Worm (Caenorhabditis elegans) whole organism, mixed stage, embryonic: ENCODE measurements around the gene saps-1.

Source experiments
- M03D4.4 ChIP-seq: sonication (generic microtip); optimal IDR thresholded peaks from 2 replicates; lab custom pipeline; 2017; ENCODE audit warnings: mild to moderate bottlenecking, missing genetic modification characterization, missing compliant biosample characterization
- bed-3 ChIP-seq: fragments of 200-800 bp; sonication (Bioruptor generic); optimal IDR thresholded peaks from 3 replicates; lab custom pipeline; 2018; ENCODE audit warnings: mild to moderate bottlenecking, missing genetic modification characterization, moderate library complexity, missing compliant biosample characterization
- blmp-1 ChIP-seq: fragments of 150-350 bp; optimal IDR thresholded peaks from 2 replicates; lab custom pipeline; 2014; ENCODE audit warnings: missing biosample characterization, missing genetic modification characterization
- ceh-39 ChIP-seq: fragments of 150-350 bp; optimal IDR thresholded peaks from 2 replicates; lab custom pipeline; 2014; ENCODE audit warnings: missing biosample characterization, missing genetic modification characterization
- ceh-43 ChIP-seq: fragments of 200-800 bp; sonication (Bioruptor generic); optimal IDR thresholded peaks from 2 replicates; lab custom pipeline; 2018; ENCODE audit warnings: mild to moderate bottlenecking, missing genetic modification characterization, moderate library complexity, missing compliant biosample characterization
- ceh-83 ChIP-seq: fragments of 200-800 bp; sonication (Bioruptor generic); optimal IDR thresholded peaks from 2 replicates; lab custom pipeline; 2018; ENCODE audit warnings: mild to moderate bottlenecking, missing genetic modification characterization, missing compliant biosample characterization
- ces-1 ChIP-seq: fragments of 150-350 bp; optimal IDR thresholded peaks from 2 replicates; lab custom pipeline; 2014; ENCODE audit warnings: missing biosample characterization, missing genetic modification reagents, missing genetic modification characterization
- drap-1 ChIP-seq: fragments of 200-800 bp; sonication (Bioruptor generic); optimal IDR thresholded peaks from 3 replicates; lab custom pipeline; 2018; ENCODE audit warnings: mild to moderate bottlenecking, missing genetic modification characterization, missing compliant biosample characterization
- elt-1 ChIP-seq: sonication (generic microtip); optimal IDR thresholded peaks from 2 replicates; lab custom pipeline; 2017; ENCODE audit warnings: missing genetic modification characterization, mild to moderate bottlenecking, missing compliant biosample characterization, antibody characterized with exemption, moderate library complexity, borderline replicate concordance; ENCODE audit not compliant: insufficient read depth
- flh-1 ChIP-seq: fragments of 200-800 bp; sonication (Bioruptor generic); optimal IDR thresholded peaks from 2 replicates; lab custom pipeline; 2018; ENCODE audit warnings: mild to moderate bottlenecking, missing genetic modification characterization, moderate library complexity, missing compliant biosample characterization
- ham-2 ChIP-seq: fragments of 200-800 bp; sonication (Bioruptor generic); optimal IDR thresholded peaks from 2 replicates; lab custom pipeline; 2018; ENCODE audit warnings: mild to moderate bottlenecking, missing genetic modification characterization, missing compliant biosample characterization
- hlh-1 ChIP-seq: fragments of 150-350 bp; optimal IDR thresholded peaks from 2 replicates; lab custom pipeline; 2014; ENCODE audit warnings: missing biosample characterization, missing genetic modification reagents, missing genetic modification characterization
- lin-13 ChIP-seq: fragments of 150-350 bp; optimal IDR thresholded peaks from 2 replicates; lab custom pipeline; 2014; ENCODE audit warnings: missing biosample characterization, missing genetic modification characterization
- lsy-2 ChIP-seq: fragments of 150-350 bp; optimal IDR thresholded peaks from 2 replicates; lab custom pipeline; 2014; ENCODE audit warnings: missing biosample characterization, missing genetic modification characterization
- mab-5 ChIP-seq: fragments of 150-350 bp; optimal IDR thresholded peaks from 2 replicates; lab custom pipeline; 2014; ENCODE audit warnings: missing biosample characterization, missing genetic modification characterization
- mep-1 ChIP-seq: fragments of 150-350 bp; optimal IDR thresholded peaks from 2 replicates; lab custom pipeline; 2017; ENCODE audit warnings: missing biosample characterization, missing genetic modification reagents, missing genetic modification characterization, inconsistent platforms
- mls-2 ChIP-seq: sonication (generic microtip); optimal IDR thresholded peaks from 2 replicates; lab custom pipeline; 2016; ENCODE audit warnings: mild to moderate bottlenecking, missing genetic modification characterization, moderate library complexity, missing compliant biosample characterization
- nhr-12 ChIP-seq: fragments of 150-350 bp; optimal IDR thresholded peaks from 2 replicates; lab custom pipeline; 2014; ENCODE audit warnings: missing biosample characterization, missing genetic modification characterization
- nhr-2 ChIP-seq: fragments of 150-350 bp; optimal IDR thresholded peaks from 2 replicates; lab custom pipeline; 2014; ENCODE audit warnings: missing biosample characterization, missing genetic modification characterization
- nhr-237 ChIP-seq: fragments of 150-350 bp; optimal IDR thresholded peaks from 2 replicates; lab custom pipeline; 2014; ENCODE audit warnings: missing biosample characterization, missing genetic modification characterization
- nhr-28 ChIP-seq: fragments of 150-350 bp; optimal IDR thresholded peaks from 2 replicates; lab custom pipeline; 2014; ENCODE audit warnings: missing biosample characterization, missing genetic modification characterization
- nhr-76 ChIP-seq: sonication (generic microtip); optimal IDR thresholded peaks from 2 replicates; lab custom pipeline; 2017; ENCODE audit warnings: missing biosample characterization, missing genetic modification characterization
- pha-4 ChIP-seq: fragments of 150-350 bp; optimal IDR thresholded peaks from 2 replicates; lab custom pipeline; 2018; ENCODE audit warnings: missing biosample characterization, missing genetic modification reagents, missing genetic modification characterization
- sem-2 ChIP-seq: fragments of 200-800 bp; sonication (Bioruptor generic); optimal IDR thresholded peaks from 2 replicates; lab custom pipeline; 2018; ENCODE audit warnings: mild to moderate bottlenecking, missing genetic modification characterization, missing compliant biosample characterization
- snpc-4 ChIP-seq: fragments of 150-350 bp; optimal IDR thresholded peaks from 2 replicates; lab custom pipeline; 2014; ENCODE audit warnings: missing biosample characterization, missing genetic modification characterization
- sptf-1 ChIP-seq: sonication (generic microtip); optimal IDR thresholded peaks from 2 replicates; lab custom pipeline; 2017; ENCODE audit warnings: mild to moderate bottlenecking, missing genetic modification characterization, moderate library complexity, missing compliant biosample characterization
- unc-120 ChIP-seq: sonication (generic microtip); optimal IDR thresholded peaks from 2 replicates; lab custom pipeline; 2017; ENCODE audit warnings: missing genetic modification characterization, missing compliant biosample characterization; ENCODE audit not compliant: poor library complexity, severe bottlenecking
- unc-39 ChIP-seq: fragments of 150-350 bp; optimal IDR thresholded peaks from 2 replicates; lab custom pipeline; 2014; ENCODE audit warnings: missing biosample characterization, missing genetic modification characterization
- unc-62 ChIP-seq: fragments of 150-350 bp; optimal IDR thresholded peaks from 2 replicates; lab custom pipeline; 2014; ENCODE audit warnings: missing biosample characterization, missing genetic modification reagents, missing genetic modification characterization
- zip-8 ChIP-seq: fragments of 150-350 bp; optimal IDR thresholded peaks from 2 replicates; lab custom pipeline; 2014; ENCODE audit warnings: missing biosample characterization, missing genetic modification characterization
- ztf-11 ChIP-seq: fragments of 150-350 bp; optimal IDR thresholded peaks from 2 replicates; lab custom pipeline; 2014; ENCODE audit warnings: missing biosample characterization, missing genetic modification characterization

The saps-1 gene

DNA sequence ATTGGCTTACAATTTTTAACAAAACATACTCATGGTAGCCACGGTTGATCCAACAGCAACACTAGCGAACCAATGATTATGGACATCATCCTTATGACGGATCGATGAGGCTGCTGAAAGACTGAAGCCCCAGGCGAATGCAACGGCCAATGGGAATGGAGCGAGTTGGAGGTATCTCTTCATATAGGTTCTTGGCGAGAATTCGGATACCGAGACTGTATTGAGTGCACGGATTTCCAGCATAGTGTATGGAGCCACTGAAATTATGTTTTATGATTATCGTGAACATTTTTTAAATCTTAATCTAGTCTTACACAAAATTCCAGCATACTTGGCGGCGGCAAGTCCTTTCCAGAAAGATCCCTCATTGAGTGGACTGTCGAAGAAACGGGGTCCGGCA lies 47.1 kb downstream of the saps-1 start:
- TF ChIP-seq ces-1 (GFP tag; lab: Kevin White, UChicago) = no peak
- TF ChIP-seq nhr-28 (tag; lab: Kevin White, UChicago) = no peak
- no peak for TF ChIP-seq mab-5 (tag; lab: Kevin White, UChicago)
- TF ChIP-seq mep-1 (tag; lab: Kevin White, UChicago) = no peak
- TF ChIP-seq flh-1 (GFP tag; lab: Kevin White, UChicago) = no peak
- TF ChIP-seq unc-62 = no peak
- TF ChIP-seq nhr-2 (tag; lab: Kevin White, UChicago) = no peak
- no peak for TF ChIP-seq snpc-4 (tag; lab: Kevin White, UChicago)
- no peak for TF ChIP-seq ceh-83 (GFP tag; lab: Kevin White, UChicago)
- TF ChIP-seq pha-4 (tag; lab: Kevin White, UChicago) = no peak
- no peak for TF ChIP-seq nhr-76 (tag; lab: Kevin White, UChicago)
- no peak for TF ChIP-seq ham-2 (GFP tag; lab: Kevin White, UChicago)
- no peak for TF ChIP-seq unc-39 (tag; lab: Kevin White, UChicago)
- no peak for TF ChIP-seq blmp-1 (tag; lab: Kevin White, UChicago)
- no peak for TF ChIP-seq zip-8 (tag; lab: Kevin White, UChicago)
- TF ChIP-seq elt-1 (tag; lab: Kevin White, UChicago) = no peak
- no peak for TF ChIP-seq bed-3 (GFP tag; lab: Kevin White, UChicago)

DNA sequence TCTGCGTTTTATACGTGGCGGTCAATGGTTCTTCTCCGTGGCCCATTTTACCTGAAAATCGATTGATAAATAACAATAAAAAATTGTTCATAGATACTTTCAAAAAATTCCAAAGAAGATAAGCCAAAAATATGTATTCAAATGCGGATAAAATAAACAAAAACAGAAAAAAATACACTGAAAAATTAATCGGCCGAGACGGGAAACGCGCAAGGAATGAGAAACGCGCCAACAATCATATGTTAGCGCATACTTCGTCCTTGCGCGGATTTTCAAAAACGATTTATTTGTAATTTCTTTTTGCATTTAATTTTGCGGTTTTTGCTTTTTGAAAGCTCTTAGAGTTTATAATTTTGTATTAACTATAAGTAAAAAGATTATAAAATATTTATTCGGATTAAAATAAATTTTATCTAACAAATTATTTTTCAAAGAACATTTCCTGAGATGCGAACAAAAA lies 48.1 kb downstream of the saps-1 start, which contains the start of gene nduf-11:
Gene nduf-11 (minus strand): TSS at position 51 of the 460 bp plus-strand sequence.
- TF ChIP-seq zip-8 (tag; lab: Kevin White, UChicago) (no peak), ceh-39 (tag; lab: Kevin White, UChicago) (no peak), nhr-76 (tag; lab: Kevin White, UChicago) (no peak), unc-62 (peak; percentile 3), bed-3 (GFP tag; lab: Kevin White, UChicago) (peak; percentile 10), ceh-43 (peak; percentile 70), ceh-83 (GFP tag; lab: Kevin White, UChicago) (no peak), nhr-237 (tag; lab: Kevin White, UChicago) (peak; percentile 78), nhr-28 (tag; lab: Kevin White, UChicago) (no peak), sptf-1 (tag; lab: Kevin White, UChicago) (peak; percentile 78), unc-120 (tag; lab: Kevin White, UChicago) (peak; percentile 15), ztf-11 (tag; lab: Kevin White, UChicago) (no peak), ces-1 (GFP tag; lab: Kevin White, UChicago) (peak; percentile 63), sem-2 (GFP tag; lab: Kevin White, UChicago) (no peak), hlh-1 (tag; lab: Kevin White, UChicago) (peak; percentile 42), mls-2 (tag; lab: Kevin White, UChicago) (peak; percentile 36), lin-13 (tag; lab: Kevin White, UChicago) (peak; percentile 62), mep-1 (tag; lab: Kevin White, UChicago) (peak; percentile 86), M03D4.4 (peak; percentile 77), blmp-1 (tag; lab: Kevin White, UChicago) (no peak), flh-1 (GFP tag; lab: Kevin White, UChicago) (no peak), nhr-12 (tag; lab: Kevin White, UChicago) (no peak), pha-4 (tag; lab: Kevin White, UChicago) (peak; percentile 64), nhr-2 (tag; lab: Kevin White, UChicago) (no peak), drap-1 (GFP tag; lab: Kevin White, UChicago) (no peak), lsy-2 (tag; lab: Kevin White, UChicago) (peak; percentile 86), unc-39 (tag; lab: Kevin White, UChicago) (no peak), elt-1 (tag; lab: Kevin White, UChicago) (no peak)
- TF ChIP-seq, all 35 proteins: peak for 14

- TF ChIP-seq mls-2 (tag; lab: Kevin White, UChicago) (peak; percentile 17), nhr-12 (tag; lab: Kevin White, UChicago) (no peak), nhr-237 (tag; lab: Kevin White, UChicago) (peak; percentile 77), ham-2 (GFP tag; lab: Kevin White, UChicago) (peak; percentile 62), unc-120 (tag; lab: Kevin White, UChicago) (peak; percentile 68), ces-1 (GFP tag; lab: Kevin White, UChicago) (peak; percentile 91), lin-13 (tag; lab: Kevin White, UChicago) (no peak), pha-4 (tag; lab: Kevin White, UChicago) (peak; percentile 44), mep-1 (tag; lab: Kevin White, UChicago) (peak; percentile 1)
These were observed 50.5 kb downstream of the saps-1 start, which contains the start of the genes B0491.6 and pigm-1 for ce11 chrII:11347878-11348556. B0491.6 (minus strand) TSS chrII:11348343. pigm-1 (plus strand) TSS chrII:11348445.
